Fruit fly (Drosophila melanogaster): ENCODE measurements around the gene Cp15.

Gene Cp15

DNA sequence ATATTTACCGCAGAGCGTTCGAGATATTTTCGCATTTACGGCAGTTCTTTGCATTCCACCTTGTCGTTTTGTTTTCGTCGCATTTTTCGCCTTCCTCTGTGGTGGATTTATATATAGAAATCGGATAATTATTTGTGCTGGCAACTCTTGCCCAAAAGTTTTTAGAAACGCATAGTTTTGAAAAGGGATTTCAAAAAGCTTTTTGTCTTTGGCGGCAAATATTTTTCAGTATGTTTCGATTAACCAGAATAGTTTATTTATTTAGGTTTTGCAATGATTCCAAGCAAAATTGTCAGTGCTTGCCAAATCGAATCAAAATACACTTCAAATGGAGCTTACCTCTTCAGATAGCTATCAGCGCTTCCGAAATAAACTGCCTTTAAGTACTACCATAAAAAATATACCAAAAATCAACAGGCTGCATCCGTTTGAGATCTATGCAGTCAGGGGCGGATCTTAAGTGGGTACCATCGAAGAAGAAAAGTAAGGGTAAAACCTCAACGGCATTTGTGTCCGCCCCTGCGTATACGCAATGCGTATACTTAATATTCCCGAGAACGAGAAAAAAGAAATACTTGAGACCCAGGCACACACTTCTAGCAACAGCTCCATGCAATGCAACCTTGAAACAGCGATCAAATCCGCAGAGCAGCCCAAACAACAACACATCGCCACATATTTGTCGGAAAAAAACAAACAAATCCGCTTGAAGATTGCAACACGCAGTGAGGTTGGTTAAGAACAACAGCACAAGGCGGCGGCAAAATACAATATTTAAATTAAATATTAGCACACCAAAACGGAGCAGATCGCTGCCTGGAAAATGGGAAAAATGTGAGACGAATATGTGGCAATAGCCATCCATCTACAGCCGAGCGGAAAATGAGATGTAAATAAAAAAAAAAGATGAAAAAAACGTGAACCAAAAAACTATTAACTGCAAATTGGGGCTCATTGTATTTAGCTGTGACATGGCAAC is 21.7 kb downstream of the Cp15 start, which contains the start of gene CG13306 (continued):
- TF ChIP-seq CG8765 (GFP tag; IDR thresholded peaks at IDR 0.05) (no peak), unpg (GFP tag; optimal IDR thresholded peaks at IDR 0.05) (no peak), jigr1 (GFP tag; IDR thresholded peaks at IDR 0.05) (no peak), CG11723 (GFP tag; optimal IDR thresholded peaks at IDR 0.05) (no peak), esg (GFP tag; conservative IDR thresholded peaks at IDR 0.05) (no peak), CG13296 (GFP tag; optimal IDR thresholded peaks at IDR 0.05) (no peak), Hr3 (GFP tag; optimal IDR thresholded peaks at IDR 0.05) (no peak), Hr51 (GFP tag; optimal IDR thresholded peaks at IDR 0.05) (peak in 1 of 2 experiments; percentile 15), gt (GFP tag; IDR thresholded peaks at IDR 0.05) (no peak), pb (GFP tag; optimal IDR thresholded peaks at IDR 0.05) (no peak), pho (GFP tag; optimal IDR thresholded peaks at IDR 0.05) (no peak), crp (GFP tag; optimal IDR thresholded peaks at IDR 0.05) (no peak), yki (optimal IDR thresholded peaks at IDR 0.05) (no peak), CG17912 (GFP tag; optimal IDR thresholded peaks at IDR 0.05) (no peak), grn (GFP tag; optimal IDR thresholded peaks at IDR 0.05) (no peak), CG11560 (tag; IDR thresholded peaks at IDR 0.05) (no peak), eyg (GFP tag; optimal IDR thresholded peaks at IDR 0.05) (no peak), Ada2b (GFP tag; IDR thresholded peaks at IDR 0.05) (no peak), CG4328 (GFP tag; optimal IDR thresholded peaks at IDR 0.05) (peak; percentile 24), ase (GFP tag; IDR thresholded peaks at IDR 0.05) (no peak), sc (optimal IDR thresholded peaks at IDR 0.05) (no peak), sc (GFP tag; optimal IDR thresholded peaks at IDR 0.05) (no peak), CG3065 (GFP tag; optimal IDR thresholded peaks at IDR 0.05) (no peak), pzg (GFP tag; optimal IDR thresholded peaks at IDR 0.05) (no peak), H2.0 (GFP tag; IDR thresholded peaks at IDR 0.05) (peak; percentile 42; the same call in 1 of the 2 replicates), Mrtf (GFP tag; IDR thresholded peaks at IDR 0.05) (peak; percentile 54; the same call in 2 of the 3 replicates)

dm6 chr3L:8751262-8751661 is 23.0 kb downstream of the Cp15 start:
- peak; percentile 32 for TF ChIP-seq Hsf (GFP tag; optimal IDR thresholded peaks at IDR 0.05)
- TF ChIP-seq sisA (GFP tag; IDR thresholded peaks at IDR 0.05), result peak; percentile 73
- TF ChIP-seq esg (GFP tag; conservative IDR thresholded peaks at IDR 0.05), result peak; percentile 55; the same call in 1 of the 2 replicates
- peak; percentile 40 for TF ChIP-seq CG6813 (GFP tag; optimal IDR thresholded peaks at IDR 0.05)
- TF ChIP-seq Hmx (GFP tag; optimal IDR thresholded peaks at IDR 0.05), result no peak
- TF ChIP-seq BtbVII (GFP tag; optimal IDR thresholded peaks at IDR 0.05), result no peak
- TF ChIP-seq CG6254 (GFP tag; optimal IDR thresholded peaks at IDR 0.05), result peak; percentile 18
- TF ChIP-seq CG11456 (GFP tag; IDR thresholded peaks at IDR 0.05), result no peak
- no peak for TF ChIP-seq corto (GFP tag; optimal IDR thresholded peaks at IDR 0.05)
- TF ChIP-seq h (optimal IDR thresholded peaks at IDR 0.05), result no peak
- no peak for TF ChIP-seq Nf-YB (GFP tag; optimal IDR thresholded peaks at IDR 0.05)
- TF ChIP-seq Asciz (GFP tag; optimal IDR thresholded peaks at IDR 0.05), result peak; percentile 75
- peak; percentile 72 for TF ChIP-seq CG17328 (GFP tag; IDR thresholded peaks at IDR 0.05)
- TF ChIP-seq PHDP (tag; optimal IDR thresholded peaks at IDR 0.05), result peak; percentile 58
- TF ChIP-seq Optix (GFP tag; IDR thresholded peaks at IDR 0.05), result peak; percentile 41; the same call in 1 of the 3 replicates
- no peak for TF ChIP-seq Hey (tag; optimal IDR thresholded peaks at IDR 0.05)
- TF ChIP-seq Gug (GFP tag; IDR thresholded peaks at IDR 0.05), result 0 out of 4 replicates have a peak, but pooled peaks have one; percentile 48
- TF ChIP-seq Hr51 (GFP tag; optimal IDR thresholded peaks at IDR 0.05), result peak in 1 of 2 experiments; percentile 71
- peak; percentile 48 for TF ChIP-seq gcm (GFP tag; optimal IDR thresholded peaks at IDR 0.05)
- TF ChIP-seq CG11560 (tag; IDR thresholded peaks at IDR 0.05), result 0 out of 3 replicates have a peak, but pooled peaks have one; percentile 50
- TF ChIP-seq Fer1 (GFP tag; optimal IDR thresholded peaks at IDR 0.05), result no peak
- TF ChIP-seq CG12942 (GFP tag; optimal IDR thresholded peaks at IDR 0.05), result no peak
- TF ChIP-seq sqz (GFP tag; optimal IDR thresholded peaks at IDR 0.05), result peak; percentile 25
- no peak for TF ChIP-seq dm (GFP tag; optimal IDR thresholded peaks at IDR 0.05)
- TF ChIP-seq lmd (GFP tag; IDR thresholded peaks at IDR 0.05), result peak; percentile 55; the same call in 1 of the 2 replicates
- TF ChIP-seq Xbp1 (GFP tag; optimal IDR thresholded peaks at IDR 0.05), result peak; percentile 65
- no peak for TF ChIP-seq Hmr (GFP tag; optimal IDR thresholded peaks at IDR 0.05)

Data from whole organism, embryonic.